Worm (Caenorhabditis elegans) whole organism, L1 larva: ENCODE results near the gene jmjd-3.2.

Source experiments
- C16A3.4 ChIP-seq: fragments of 150-350 bp; optimal IDR thresholded peaks from 2 replicates; lab custom pipeline; 2014; ENCODE audit warnings: missing biosample characterization, missing genetic modification characterization
- C34B4.2 ChIP-seq: sonication (generic microtip); optimal IDR thresholded peaks from 2 replicates; lab custom pipeline; 2017; ENCODE audit warnings: mild to moderate bottlenecking, missing genetic modification characterization, missing compliant biosample characterization
- F16B12.6 ChIP-seq: fragments of 150-350 bp; optimal IDR thresholded peaks from 2 replicates; lab custom pipeline; 2014; ENCODE audit warnings: missing biosample characterization, missing genetic modification characterization
- aha-1 ChIP-seq: fragments of 150-350 bp; optimal IDR thresholded peaks from 2 replicates; lab custom pipeline; 2014; ENCODE audit warnings: missing biosample characterization, missing genetic modification characterization
- blmp-1 ChIP-seq: fragments of 150-350 bp; optimal IDR thresholded peaks from 2 replicates; lab custom pipeline; 2014; ENCODE audit warnings: missing biosample characterization, missing genetic modification characterization
- ceh-63 ChIP-seq: fragments of 200-800 bp; sonication (Bioruptor generic); optimal IDR thresholded peaks from 2 replicates; lab custom pipeline; 2018; ENCODE audit warnings: mild to moderate bottlenecking, missing genetic modification characterization, missing compliant biosample characterization
- ceh-8 ChIP-seq: fragments of 200-800 bp; sonication (Bioruptor generic); optimal IDR thresholded peaks from 2 replicates; lab custom pipeline; 2018; ENCODE audit warnings: mild to moderate bottlenecking, missing genetic modification characterization, moderate library complexity, missing compliant biosample characterization
- ceh-82 ChIP-seq, 3 experiments: fragments of 150-350 bp in 1 of 3; sonication (generic microtip) in 2 of 3; optimal IDR thresholded peaks; 2 replicates each; lab custom pipeline; 2014 to 2017; ENCODE audit warnings: missing biosample characterization in 3 of 3, missing genetic modification characterization in 3 of 3
- ces-1 ChIP-seq: fragments of 150-350 bp; optimal IDR thresholded peaks from 2 replicates; lab custom pipeline; 2014; ENCODE audit warnings: missing biosample characterization, missing genetic modification reagents, missing genetic modification characterization
- dpl-1 ChIP-seq, 3 experiments: fragments of 150-350 bp in 2 of 3; sonication (generic microtip) in 1 of 3; optimal IDR thresholded peaks; 2 replicates each; lab custom pipeline; 2014 to 2017; ENCODE audit warnings: missing biosample characterization in 3 of 3, missing genetic modification characterization in 3 of 3, missing genetic modification reagents in 3 of 3
- efl-1 ChIP-seq, 4 experiments: fragments of 150-350 bp; optimal IDR thresholded peaks in 3 of 4; peaks in 1 of 4; 1 replicate in 1 of 4; 2 replicates in 3 of 4; lab custom pipeline; 2014; ENCODE audit warnings: missing biosample characterization in 2 of 4, missing genetic modification characterization in 2 of 4, missing genetic modification reagents in 2 of 4
- egl-13 ChIP-seq: sonication (generic microtip); optimal IDR thresholded peaks from 2 replicates; lab custom pipeline; 2016; ENCODE audit warnings: missing genotype, missing genetic modification reagents, missing genetic modification characterization, missing compliant biosample characterization
- elt-2 ChIP-seq: sonication (generic microtip); optimal IDR thresholded peaks from 2 replicates; lab custom pipeline; 2016; ENCODE audit warnings: missing genetic modification characterization, mild to moderate bottlenecking, inconsistent platforms, missing compliant biosample characterization, missing genetic modification reagents
- elt-3 ChIP-seq, 6 experiments: fragments of 150-350 bp in 1 of 6; sonication (generic microtip); optimal IDR thresholded peaks; 2 replicates each; lab custom pipeline; 2017 to 2018; ENCODE audit warnings: missing biosample characterization in 6 of 6, missing genetic modification characterization in 6 of 6, inconsistent platforms in 1 of 6
- fkh-10 ChIP-seq: sonication (generic microtip); optimal IDR thresholded peaks from 2 replicates; lab custom pipeline; 2017; ENCODE audit warnings: missing biosample characterization, missing genetic modification reagents, missing genetic modification characterization
- fkh-4 ChIP-seq: sonication (generic microtip); optimal IDR thresholded peaks from 2 replicates; lab custom pipeline; 2016; ENCODE audit warnings: missing compliant biosample characterization, missing genetic modification characterization, borderline replicate concordance
- fos-1 ChIP-seq: fragments of 150-350 bp; optimal IDR thresholded peaks from 2 replicates; lab custom pipeline; 2014; ENCODE audit warnings: missing biosample characterization, missing genetic modification characterization
- grh-1 ChIP-seq: fragments of 200-800 bp; sonication (Bioruptor generic); IDR thresholded peaks from 2 replicates; pipeline ENCODE4 v1.3.6; 2022; ENCODE audit warnings: missing genetic modification reagents, missing genetic modification characterization, missing compliant biosample characterization
- irx-1 ChIP-seq: sonication (generic microtip); optimal IDR thresholded peaks from 2 replicates; lab custom pipeline; 2016; ENCODE audit warnings: missing genetic modification characterization, missing compliant biosample characterization
- jun-1 ChIP-seq: fragments of 150-350 bp; optimal IDR thresholded peaks from 2 replicates; lab custom pipeline; 2014; ENCODE audit warnings: missing biosample characterization, missing genetic modification reagents, missing genetic modification characterization
- lin-13 ChIP-seq: fragments of 150-350 bp; optimal IDR thresholded peaks from 2 replicates; lab custom pipeline; 2014; ENCODE audit warnings: missing biosample characterization, missing genetic modification reagents, missing genetic modification characterization
- lin-14 ChIP-seq: fragments of 200-800 bp; sonication (Bioruptor generic); optimal IDR thresholded peaks from 2 replicates; lab custom pipeline; 2018; ENCODE audit warnings: mild to moderate bottlenecking, missing genetic modification characterization, moderate library complexity, missing compliant biosample characterization
- lin-35 ChIP-seq, 2 experiments: fragments of 150-350 bp; optimal IDR thresholded peaks; 2 replicates each; lab custom pipeline; 2014; ENCODE audit warnings: missing biosample characterization in 2 of 2, missing genetic modification characterization in 2 of 2, missing genetic modification reagents in 2 of 2
- lsy-2 ChIP-seq, 2 experiments: fragments of 150-350 bp; optimal IDR thresholded peaks; 2 replicates each; lab custom pipeline; 2014; ENCODE audit warnings: missing biosample characterization in 2 of 2, missing genetic modification characterization in 2 of 2
- mab-9 ChIP-seq: fragments of 200-800 bp; sonication (Bioruptor generic); IDR thresholded peaks from 2 replicates; pipeline ENCODE4 v1.3.6; 2022; ENCODE audit warnings: missing genetic modification reagents, missing genetic modification characterization, missing compliant biosample characterization
- mep-1 ChIP-seq: fragments of 150-350 bp; optimal IDR thresholded peaks from 2 replicates; lab custom pipeline; 2014; ENCODE audit warnings: missing biosample characterization, missing genetic modification characterization
- nhr-20 ChIP-seq: sonication (generic microtip); optimal IDR thresholded peaks from 2 replicates; lab custom pipeline; 2016; ENCODE audit warnings: mild to moderate bottlenecking, missing genetic modification characterization, missing compliant biosample characterization
- nhr-237 ChIP-seq: fragments of 150-350 bp; optimal IDR thresholded peaks from 2 replicates; lab custom pipeline; 2014; ENCODE audit warnings: missing biosample characterization, missing genetic modification characterization
- nhr-28 ChIP-seq: fragments of 150-350 bp; optimal IDR thresholded peaks from 2 replicates; lab custom pipeline; 2014; ENCODE audit warnings: missing biosample characterization, missing genetic modification characterization
- nhr-47 ChIP-seq: sonication (generic microtip); optimal IDR thresholded peaks from 2 replicates; lab custom pipeline; 2016; ENCODE audit warnings: mild to moderate bottlenecking, missing genetic modification characterization, moderate library complexity, missing compliant biosample characterization
- nhr-71 ChIP-seq: sonication (generic microtip); optimal IDR thresholded peaks from 2 replicates; lab custom pipeline; 2016; ENCODE audit warnings: mild to moderate bottlenecking, missing genetic modification characterization, moderate library complexity, missing compliant biosample characterization
- nhr-76 ChIP-seq: sonication (generic microtip); optimal IDR thresholded peaks from 2 replicates; lab custom pipeline; 2017; ENCODE audit warnings: missing biosample characterization, missing genetic modification characterization
- nhr-77 ChIP-seq: fragments of 150-350 bp; optimal IDR thresholded peaks from 2 replicates; lab custom pipeline; 2014; ENCODE audit warnings: missing biosample characterization, missing genetic modification characterization
- nhr-84 ChIP-seq: sonication (generic microtip); optimal IDR thresholded peaks from 2 replicates; lab custom pipeline; 2017; ENCODE audit warnings: missing biosample characterization, missing genetic modification characterization
- nhr-85 ChIP-seq: sonication (generic microtip); peaks from one replicate; lab custom pipeline; 2016; ENCODE audit warnings: missing genetic modification characterization, inconsistent platforms, missing compliant biosample characterization
- nhr-90 ChIP-seq: sonication (generic microtip); optimal IDR thresholded peaks from 2 replicates; lab custom pipeline; 2016; ENCODE audit warnings: mild to moderate bottlenecking, missing genetic modification characterization, missing compliant biosample characterization; ENCODE audit not compliant: poor library complexity
- pag-3 ChIP-seq: sonication (generic microtip); optimal IDR thresholded peaks from 2 replicates; lab custom pipeline; 2017; ENCODE audit warnings: missing genetic modification characterization, mild to moderate bottlenecking, missing compliant biosample characterization, antibody characterized with exemption, borderline replicate concordance; ENCODE audit not compliant: insufficient read depth
- pqm-1 ChIP-seq: sonication (generic microtip); optimal IDR thresholded peaks from 3 replicates; lab custom pipeline; 2017; ENCODE audit warnings: missing biosample characterization, missing genetic modification characterization
- rnt-1 ChIP-seq: sonication (generic microtip); optimal IDR thresholded peaks from 2 replicates; lab custom pipeline; 2016; ENCODE audit warnings: mild to moderate bottlenecking, missing genetic modification characterization, moderate library complexity, missing compliant biosample characterization
- snu-23 ChIP-seq: sonication (generic microtip); optimal IDR thresholded peaks from 2 replicates; lab custom pipeline; 2016; ENCODE audit warnings: missing genetic modification characterization, missing compliant biosample characterization
- sptf-1 ChIP-seq: fragments of 150-350 bp; optimal IDR thresholded peaks from 2 replicates; lab custom pipeline; 2014; ENCODE audit warnings: missing biosample characterization, missing genetic modification characterization
- tbx-2 ChIP-seq: sonication (generic microtip); optimal IDR thresholded peaks from 2 replicates; lab custom pipeline; 2016; ENCODE audit warnings: missing genetic modification characterization, missing compliant biosample characterization
- tlp-1 ChIP-seq: fragments of 150-350 bp; optimal IDR thresholded peaks from 2 replicates; lab custom pipeline; 2014; ENCODE audit warnings: missing biosample characterization, missing genetic modification characterization
- unc-130 ChIP-seq: fragments of 150-350 bp; optimal IDR thresholded peaks from 2 replicates; lab custom pipeline; 2017; ENCODE audit warnings: missing biosample characterization, missing genetic modification characterization, inconsistent platforms
- unc-30 ChIP-seq: sonication (generic microtip); optimal IDR thresholded peaks from 2 replicates; lab custom pipeline; 2017; ENCODE audit warnings: missing biosample characterization, missing genetic modification characterization
- unc-62 ChIP-seq: fragments of 150-350 bp; optimal IDR thresholded peaks from 2 replicates; lab custom pipeline; 2014; ENCODE audit warnings: missing biosample characterization, missing genetic modification reagents, missing genetic modification characterization
- unc-86 ChIP-seq: sonication (generic microtip); optimal IDR thresholded peaks from 2 replicates; lab custom pipeline; 2016; ENCODE audit warnings: missing genetic modification characterization, missing compliant biosample characterization
- zip-4 ChIP-seq: fragments of 200-800 bp; sonication (Bioruptor generic); optimal IDR thresholded peaks from 2 replicates; lab custom pipeline; 2018; ENCODE audit warnings: mild to moderate bottlenecking, missing genetic modification characterization, moderate library complexity, missing compliant biosample characterization

The jmjd-3.2 gene

ce11 chrX:14500422-14501058 lies 52.5 kb downstream of the jmjd-3.2 start (continued):
- TF ChIP-seq ceh-8 (GFP tag; lab: Kevin White, UChicago) (no peak), unc-30 (tag; lab: Kevin White, UChicago) (no peak), rnt-1 (peak; percentile 46), zip-4 (GFP tag; lab: Kevin White, UChicago) (no peak), nhr-85 (tag; lab: Kevin White, UChicago) (peak; percentile 98), C16A3.4 (tag; lab: Kevin White, UChicago) (no peak), nhr-76 (tag; lab: Kevin White, UChicago) (no peak), ceh-82 (tag; optimal IDR thresholded peaks at IDR 0.05; lab: Kevin White, UChicago) (no peak), nhr-84 (no peak), aha-1 (no peak)

- peak; percentile 69 for TF ChIP-seq irx-1 (tag; lab: Kevin White, UChicago)
- TF ChIP-seq C34B4.2: no peak
- no peak for TF ChIP-seq sptf-1 (tag; lab: Kevin White, UChicago)
- TF ChIP-seq egl-13: no peak
- TF ChIP-seq mep-1 (tag; lab: Kevin White, UChicago): peak; percentile 56
- TF ChIP-seq nhr-77: no peak
- peak; percentile 96 for TF ChIP-seq elt-2 (tag; lab: Kevin White, UChicago)
- peak; percentile 28 for TF ChIP-seq jun-1 (tag; lab: Kevin White, UChicago)
- peak; percentile 63 for TF ChIP-seq nhr-47
- TF ChIP-seq efl-1 (optimal IDR thresholded peaks at IDR 0.05; lab: Kevin White, UChicago): peak in 1 of 2 experiments; percentile 12
- peak in 1 of 2 experiments; percentile 67 for TF ChIP-seq efl-1 (GFP tag; optimal IDR thresholded peaks at IDR 0.05 in 1 of 2; lab: Kevin White, UChicago)
- TF ChIP-seq blmp-1: peak; percentile 60
- TF ChIP-seq ceh-63 (GFP tag; lab: Kevin White, UChicago): peak; percentile 19
- TF ChIP-seq pqm-1 (tag; lab: Kevin White, UChicago): peak; percentile 28
- peak; percentile 36 for TF ChIP-seq unc-130 (tag; lab: Kevin White, UChicago)
- peak; percentile 10 for TF ChIP-seq rnt-1
- TF ChIP-seq tbx-2 (tag; lab: Kevin White, UChicago): peak; percentile 52
- TF ChIP-seq F16B12.6 (tag; lab: Kevin White, UChicago): no peak
- no peak for TF ChIP-seq ces-1 (GFP tag; lab: Kevin White, UChicago)
- peak in 5 of 6 experiments; percentile 2 to 93 (median 49) for TF ChIP-seq elt-3 (tag; optimal IDR thresholded peaks at IDR 0.05; lab: Kevin White, UChicago)
- no peak for TF ChIP-seq nhr-237
- no peak for TF ChIP-seq nhr-76 (tag; lab: Kevin White, UChicago)
- TF ChIP-seq lin-35 (GFP tag; optimal IDR thresholded peaks at IDR 0.05; lab: Kevin White, UChicago): peak in 1 of 2 experiments; percentile 83
- peak; percentile 44 for TF ChIP-seq lin-13
- no peak for TF ChIP-seq fkh-4 (tag; lab: Kevin White, UChicago)
- no peak for TF ChIP-seq ceh-8 (GFP tag; lab: Kevin White, UChicago)
- no peak for TF ChIP-seq unc-86 (tag; lab: Kevin White, UChicago)
- TF ChIP-seq snu-23: peak; percentile 71
- peak in 2 of 3 experiments; percentile 8 to 14 for TF ChIP-seq dpl-1 (GFP tag; optimal IDR thresholded peaks at IDR 0.05; lab: Kevin White, UChicago)
- peak; percentile 71 for TF ChIP-seq grh-1 (GFP tag; lab: Robert Waterston, UW)
- peak; percentile 92 for TF ChIP-seq nhr-20 (tag; lab: Kevin White, UChicago)
- no peak for TF ChIP-seq fkh-10
- peak; percentile 98 for TF ChIP-seq nhr-85 (tag; lab: Kevin White, UChicago)
- no peak for TF ChIP-seq pag-3 (tag; lab: Kevin White, UChicago)
- TF ChIP-seq unc-62 (GFP tag; lab: Kevin White, UChicago): no peak
- TF ChIP-seq fos-1 (tag; lab: Kevin White, UChicago): peak; percentile 21
- TF ChIP-seq lin-14 (GFP tag; lab: Kevin White, UChicago): peak; percentile 76
- TF ChIP-seq nhr-90: peak; percentile 86
- TF ChIP-seq tlp-1: peak; percentile 80
- TF ChIP-seq lsy-2 (tag; optimal IDR thresholded peaks at IDR 0.05; lab: Kevin White, UChicago): peak; percentile 46 to 48
- peak; percentile 27 for TF ChIP-seq C16A3.4 (tag; lab: Kevin White, UChicago)
- TF ChIP-seq nhr-28 (tag; lab: Kevin White, UChicago): no peak
- TF ChIP-seq mab-9 (GFP tag; lab: Robert Waterston, UW): 0 out of 2 replicates have a peak, but pooled peaks have one; percentile 17
- TF ChIP-seq nhr-71: peak; percentile 91
These were observed 54.1 kb downstream of the jmjd-3.2 start for ce11 chrX:14502116-14502587.
